Fruit fly (Drosophila melanogaster): Measurements from ENCODE around the gene CG15332.

Gene CG15332

DNA sequence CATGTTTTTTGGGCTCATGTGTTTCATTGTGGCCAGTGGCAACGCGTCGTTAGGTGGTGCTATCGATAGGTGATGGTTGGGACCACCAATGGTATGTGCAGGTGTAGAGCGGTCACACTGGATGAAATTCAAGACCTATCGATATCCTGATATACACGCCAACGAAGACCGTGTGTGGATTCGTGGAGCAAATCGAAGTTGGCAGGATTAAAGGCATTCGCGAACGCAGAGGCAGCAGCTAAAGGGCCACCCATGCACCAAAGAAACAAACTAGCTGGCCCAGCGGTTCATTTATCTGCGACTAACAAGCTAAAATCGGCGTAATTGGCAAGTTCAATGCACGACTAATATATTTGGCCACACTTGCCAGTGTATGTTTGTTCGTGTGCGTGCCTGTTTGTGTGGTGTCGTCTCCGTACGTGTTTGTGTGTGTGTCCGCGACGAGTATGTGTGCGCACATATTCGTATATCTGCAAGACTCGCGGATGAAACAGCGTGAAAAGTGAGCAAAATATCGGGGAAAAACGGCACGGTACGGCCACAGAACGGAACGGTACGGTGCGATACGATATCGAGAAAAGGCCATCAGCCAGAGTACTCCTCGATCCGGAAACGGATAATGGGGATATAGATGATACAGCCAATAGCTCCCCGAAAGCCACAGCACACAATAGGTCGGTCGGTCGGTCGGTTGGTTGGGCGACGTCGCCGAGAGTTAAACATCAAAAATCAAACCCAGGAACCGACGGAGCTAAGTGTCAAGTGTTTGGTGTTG, 19.8 kb downstream of the CG15332 start, which contains the start of gene Ubr3:
Ubr3 (plus strand) TSS at position 99 of the 775 bp plus-strand sequence.
- TF ChIP-seq foxo (GFP tag; optimal IDR thresholded peaks at IDR 0.05) (peak in 1 of 2 experiments; percentile 42), jim (GFP tag; optimal IDR thresholded peaks at IDR 0.05) (no peak), br (GFP tag; optimal IDR thresholded peaks at IDR 0.05) (no peak), Vsx2 (GFP tag; optimal IDR thresholded peaks at IDR 0.05; ENCODE audit: partially characterized antibody) (no peak), CrebA (GFP tag; optimal IDR thresholded peaks at IDR 0.05; ENCODE audit: borderline replicate concordance) (no peak), dmrt93B (GFP tag; optimal IDR thresholded peaks at IDR 0.05) (no peak), ey (GFP tag; optimal IDR thresholded peaks at IDR 0.05) (no peak), dsf (GFP tag; optimal IDR thresholded peaks at IDR 0.05; ENCODE audit: borderline replicate concordance) (no peak), Jra (GFP tag; optimal IDR thresholded peaks at IDR 0.05) (peak; percentile 54), rgr (GFP tag; optimal IDR thresholded peaks at IDR 0.05) (peak; percentile 1), CG32264 (GFP tag; optimal IDR thresholded peaks at IDR 0.05) (no peak), Dfd (GFP tag; optimal IDR thresholded peaks at IDR 0.05) (no peak), Rel (GFP tag; optimal IDR thresholded peaks at IDR 0.05) (no peak), Rel (tag; optimal IDR thresholded peaks at IDR 0.05) (peak; percentile 91), Abd-B (GFP tag; optimal IDR thresholded peaks at IDR 0.05) (peak; percentile 11), h (GFP tag; optimal IDR thresholded peaks at IDR 0.05) (peak; percentile 59), pan (optimal IDR thresholded peaks at IDR 0.05) (no peak), woc (GFP tag; optimal IDR thresholded peaks at IDR 0.05) (no peak), sage (GFP tag; optimal IDR thresholded peaks at IDR 0.05) (no peak), psq (GFP tag; optimal IDR thresholded peaks at IDR 0.05) (peak; percentile 27), Hr83 (GFP tag; optimal IDR thresholded peaks at IDR 0.05; ENCODE audit: poor library complexity, severe bottlenecking) (no peak), Sp1 (GFP tag; optimal IDR thresholded peaks at IDR 0.05) (peak; percentile 10), Myc (optimal IDR thresholded peaks at IDR 0.05) (no peak), N (GFP tag; optimal IDR thresholded peaks at IDR 0.05) (peak; percentile 7), Hr78 (GFP tag; optimal IDR thresholded peaks at IDR 0.05) (no peak), brk (GFP tag; optimal IDR thresholded peaks at IDR 0.05) (no peak), Hnf4 (GFP tag; optimal IDR thresholded peaks at IDR 0.05) (no peak), HLH106 (tag; optimal IDR thresholded peaks at IDR 0.05) (no peak), sv (GFP tag; optimal IDR thresholded peaks at IDR 0.05) (no peak), OdsH (GFP tag; optimal IDR thresholded peaks at IDR 0.05) (peak; percentile 9), usp (GFP tag; optimal IDR thresholded peaks at IDR 0.05) (no peak), fru (GFP tag; optimal IDR thresholded peaks at IDR 0.05) (peak; percentile 27), GATAd (GFP tag; optimal IDR thresholded peaks at IDR 0.05) (no peak), Mio (GFP tag; optimal IDR thresholded peaks at IDR 0.05) (no peak), tai (GFP tag; optimal IDR thresholded peaks at IDR 0.05) (no peak), lola (GFP tag; optimal IDR thresholded peaks at IDR 0.05) (no peak), CG9705 (GFP tag; optimal IDR thresholded peaks at IDR 0.05) (no peak), dl (GFP tag; optimal IDR thresholded peaks at IDR 0.05; ENCODE audit: insufficient read depth in 1 of 2, partially characterized antibody in 2 of 2) (no peak), Dif (GFP tag; optimal IDR thresholded peaks at IDR 0.05; ENCODE audit: partially characterized antibody) (no peak)

DNA sequence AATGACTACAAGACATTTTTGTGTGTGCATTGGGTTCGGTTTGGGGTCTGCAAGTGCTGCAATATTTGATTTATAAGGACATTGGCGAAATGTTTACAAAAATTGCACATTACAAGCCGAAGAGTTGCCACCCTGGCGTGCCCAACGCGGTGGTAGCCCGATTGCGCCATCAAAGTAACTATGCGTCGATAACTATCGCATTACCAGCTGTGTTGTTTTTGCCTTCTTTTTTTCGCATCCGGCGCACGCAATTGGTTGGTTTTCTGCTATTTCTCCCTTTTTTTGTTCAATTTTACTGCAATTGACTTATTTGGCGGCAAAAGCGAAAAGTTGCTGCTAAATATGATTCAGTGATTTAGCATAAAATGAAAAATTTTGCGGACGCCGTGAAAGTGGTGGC, 21.1 kb downstream of the CG15332 start, which contains the start of gene RpS14b:
RpS14b (plus strand) TSS at position 220 of the 400 bp plus-strand sequence.
- no peak for TF ChIP-seq Dif (GFP tag; optimal IDR thresholded peaks at IDR 0.05; ENCODE audit: partially characterized antibody)
- TF ChIP-seq lola (GFP tag; optimal IDR thresholded peaks at IDR 0.05) = no peak
- peak; percentile 27 for TF ChIP-seq sage (GFP tag; optimal IDR thresholded peaks at IDR 0.05)
- TF ChIP-seq Vsx2 (GFP tag; optimal IDR thresholded peaks at IDR 0.05; ENCODE audit: partially characterized antibody) = no peak
- peak; percentile 27 for TF ChIP-seq jim (GFP tag; optimal IDR thresholded peaks at IDR 0.05)
- peak; percentile 81 for TF ChIP-seq rgr (GFP tag; optimal IDR thresholded peaks at IDR 0.05)
- peak; percentile 66 for TF ChIP-seq dmrt93B (GFP tag; optimal IDR thresholded peaks at IDR 0.05)
- TF ChIP-seq N (GFP tag; optimal IDR thresholded peaks at IDR 0.05) = no peak
- TF ChIP-seq Mio (GFP tag; optimal IDR thresholded peaks at IDR 0.05) = no peak
- TF ChIP-seq brk (GFP tag; optimal IDR thresholded peaks at IDR 0.05) = no peak
- TF ChIP-seq Jra (GFP tag; optimal IDR thresholded peaks at IDR 0.05) = peak; percentile 76
- TF ChIP-seq tai (GFP tag; optimal IDR thresholded peaks at IDR 0.05) = no peak
- TF ChIP-seq usp (GFP tag; optimal IDR thresholded peaks at IDR 0.05) = no peak
- TF ChIP-seq ey (GFP tag; optimal IDR thresholded peaks at IDR 0.05) = peak; percentile 21
- peak; percentile 58 for TF ChIP-seq dsf (GFP tag; optimal IDR thresholded peaks at IDR 0.05; ENCODE audit: borderline replicate concordance)
- TF ChIP-seq GATAd (GFP tag; optimal IDR thresholded peaks at IDR 0.05) = no peak
- peak; percentile 50 for TF ChIP-seq fru (GFP tag; optimal IDR thresholded peaks at IDR 0.05)
- no peak for TF ChIP-seq Myc (optimal IDR thresholded peaks at IDR 0.05)
- TF ChIP-seq br (GFP tag; optimal IDR thresholded peaks at IDR 0.05) = peak; percentile 69
- peak; percentile 53 for TF ChIP-seq psq (GFP tag; optimal IDR thresholded peaks at IDR 0.05)
- no peak for TF ChIP-seq Hr78 (GFP tag; optimal IDR thresholded peaks at IDR 0.05)
- TF ChIP-seq CrebA (GFP tag; optimal IDR thresholded peaks at IDR 0.05; ENCODE audit: borderline replicate concordance) = no peak
- TF ChIP-seq CG32264 (GFP tag; optimal IDR thresholded peaks at IDR 0.05) = peak; percentile 30
- TF ChIP-seq pan (optimal IDR thresholded peaks at IDR 0.05) = no peak
- no peak for TF ChIP-seq Rel (GFP tag; optimal IDR thresholded peaks at IDR 0.05)
- peak; percentile 76 for TF ChIP-seq Rel (tag; optimal IDR thresholded peaks at IDR 0.05)
- TF ChIP-seq sv (GFP tag; optimal IDR thresholded peaks at IDR 0.05) = peak; percentile 51
- peak; percentile 74 for TF ChIP-seq Sp1 (GFP tag; optimal IDR thresholded peaks at IDR 0.05)
- peak; percentile 50 for TF ChIP-seq HLH106 (tag; optimal IDR thresholded peaks at IDR 0.05)
- TF ChIP-seq Hr83 (GFP tag; optimal IDR thresholded peaks at IDR 0.05; ENCODE audit: poor library complexity, severe bottlenecking) = peak; percentile 92
- TF ChIP-seq CG9705 (GFP tag; optimal IDR thresholded peaks at IDR 0.05) = peak; percentile 49
- peak in 1 of 2 experiments; percentile 67 for TF ChIP-seq foxo (GFP tag; optimal IDR thresholded peaks at IDR 0.05)
- no peak for TF ChIP-seq woc (GFP tag; optimal IDR thresholded peaks at IDR 0.05)
- TF ChIP-seq Hnf4 (GFP tag; optimal IDR thresholded peaks at IDR 0.05) = peak; percentile 77
- no peak for TF ChIP-seq Abd-B (GFP tag; optimal IDR thresholded peaks at IDR 0.05)
- no peak for TF ChIP-seq dl (GFP tag; optimal IDR thresholded peaks at IDR 0.05; ENCODE audit: insufficient read depth in 1 of 2, partially characterized antibody in 2 of 2)
- TF ChIP-seq Dfd (GFP tag; optimal IDR thresholded peaks at IDR 0.05) = no peak
- TF ChIP-seq OdsH (GFP tag; optimal IDR thresholded peaks at IDR 0.05) = peak; percentile 46
- peak; percentile 71 for TF ChIP-seq h (GFP tag; optimal IDR thresholded peaks at IDR 0.05)

Measured in whole organism, wandering third instar larva.